Worm (Caenorhabditis elegans) whole organism, midembryonic: Measurements from ENCODE around the gene T11B7.5.

Experiments used
- cog-1 ChIP-seq: sonication (generic microtip); optimal IDR thresholded peaks from 2 replicates; lab custom pipeline; 2016; ENCODE audit warnings: missing genetic modification characterization, missing compliant biosample characterization
- flt-1 ChIP-seq: fragments of 200-800 bp; sonication (Bioruptor generic); IDR thresholded peaks from 2 replicates; pipeline ENCODE4 v1.3.6; 2022; ENCODE audit warnings: missing genetic modification characterization, missing compliant biosample characterization
- klf-2 ChIP-seq: fragments of 200-800 bp; sonication (Bioruptor generic); conservative IDR thresholded peaks from 2 replicates; pipeline ENCODE4 v1.3.6; 2022; ENCODE audit warnings: missing genetic modification reagents, missing genetic modification characterization, missing compliant biosample characterization
- med-1 ChIP-seq: sonication (generic microtip); optimal IDR thresholded peaks from 2 replicates; lab custom pipeline; 2017; ENCODE audit warnings: missing genetic modification characterization, mild to moderate bottlenecking, missing compliant biosample characterization, antibody characterized with exemption, missing genetic modification reagents; ENCODE audit not compliant: insufficient read depth
- tab-1 ChIP-seq: fragments of 200-800 bp; sonication (Bioruptor generic); IDR thresholded peaks from 2 replicates; pipeline ENCODE4 v1.3.6; 2022; ENCODE audit warnings: missing genetic modification characterization, missing compliant biosample characterization
- ztf-23 ChIP-seq: fragments of 200-800 bp; sonication (Bioruptor generic); IDR thresholded peaks from 2 replicates; pipeline ENCODE4 v1.3.6; 2022; ENCODE audit warnings: missing genetic modification reagents, missing genetic modification characterization, missing compliant biosample characterization
- ztf-29 ChIP-seq: fragments of 200-800 bp; sonication (Bioruptor generic); IDR thresholded peaks from 2 replicates; pipeline ENCODE4 v1.3.6; 2022; ENCODE audit warnings: missing genetic modification reagents, missing genetic modification characterization, missing compliant biosample characterization

ce11 chrIV:8820041-8820440 lies 35.8 kb downstream of the T11B7.5 start, which contains the start of gene T28C6.3:
- no peak for TF ChIP-seq cog-1
- TF ChIP-seq klf-2 (GFP tag; lab: Robert Waterston, UW): no peak
- no peak for TF ChIP-seq ztf-23 (GFP tag; lab: Robert Waterston, UW)
- TF ChIP-seq flt-1 (GFP tag; lab: Robert Waterston, UW): no peak
- no peak for TF ChIP-seq med-1 (GFP tag; lab: Kevin White, UChicago)
- no peak for TF ChIP-seq ztf-29 (GFP tag; lab: Robert Waterston, UW)
- TF ChIP-seq tab-1 (GFP tag; lab: Robert Waterston, UW): no peak
